Fruit fly (Drosophila melanogaster) whole organism, embryonic: Measurements from ENCODE around the gene CG8564.

Source experiments
- CG1024 ChIP-seq: fragments of 200-800 bp; sonication (Bioruptor generic); IDR thresholded peaks from 2 replicates; pipeline ENCODE4 v1.3.6; 2022; ENCODE audit warnings: missing biosample characterization, missing genetic modification characterization
- CG10462 ChIP-seq: fragments of 200-800 bp; sonication (Bioruptor generic); optimal IDR thresholded peaks from 2 replicates; lab custom pipeline; 2016; ENCODE audit warnings: missing biosample characterization, missing genetic modification characterization
- CG11456 ChIP-seq: fragments of 200-800 bp; sonication (Bioruptor generic); IDR thresholded peaks from 3 replicates; pipeline ENCODE4 v1.3.6; 2022; ENCODE audit warnings: missing biosample characterization, missing genetic modification characterization
- CG11504 ChIP-seq: fragments of 200-800 bp; sonication (Bioruptor generic); optimal IDR thresholded peaks from 3 replicates; lab custom pipeline; 2019; ENCODE audit warnings: missing biosample characterization, mild to moderate bottlenecking, missing genetic modification characterization, moderate library complexity
- CG11560 ChIP-seq: fragments of 200-800 bp; sonication (Bioruptor generic); IDR thresholded peaks from 3 replicates; pipeline ENCODE4 v1.3.6; 2022; ENCODE audit warnings: missing biosample characterization, missing genetic modification characterization
- CG11695 ChIP-seq: fragments of 200-800 bp; sonication (Bioruptor generic); IDR thresholded peaks from 3 replicates; pipeline ENCODE4 v1.3.6; 2022; ENCODE audit warnings: missing biosample characterization, missing genetic modification characterization
- CG12071 ChIP-seq: fragments of 200-800 bp; sonication (Bioruptor generic); optimal IDR thresholded peaks from 3 replicates; lab custom pipeline; 2018; ENCODE audit warnings: missing biosample characterization, mild to moderate bottlenecking, missing genetic modification characterization
- CG14014 ChIP-seq: fragments of 200-800 bp; sonication (Bioruptor generic); IDR thresholded peaks from 2 replicates; pipeline ENCODE4 v1.3.6; 2022; ENCODE audit warnings: missing biosample characterization, missing genetic modification characterization
- CG14441 ChIP-seq: fragments of 200-800 bp; sonication (Bioruptor generic); IDR thresholded peaks from 2 replicates; pipeline ENCODE4 v1.3.6; 2022; ENCODE audit warnings: missing biosample characterization, missing genetic modification characterization
- CG15011 ChIP-seq: fragments of 200-800 bp; sonication (Bioruptor generic); optimal IDR thresholded peaks from 3 replicates; lab custom pipeline; 2018; ENCODE audit warnings: missing biosample characterization, mild to moderate bottlenecking, missing genetic modification characterization
- CG15514 ChIP-seq: fragments of 200-800 bp; sonication (Bioruptor generic); optimal IDR thresholded peaks from 3 replicates; lab custom pipeline; 2017; ENCODE audit warnings: missing biosample characterization, missing genetic modification characterization, mild to moderate bottlenecking, moderate library complexity, missing genetic modification reagents
- CG1603 ChIP-seq: fragments of 200-800 bp; sonication (Bioruptor generic); optimal IDR thresholded peaks from 2 replicates; lab custom pipeline; 2019; ENCODE audit warnings: missing biosample characterization, mild to moderate bottlenecking, missing genetic modification characterization, moderate library complexity
- CG17612 ChIP-seq: fragments of 200-800 bp; sonication (Bioruptor generic); IDR thresholded peaks from 2 replicates; pipeline ENCODE4 v1.3.6; 2022; ENCODE audit warnings: missing biosample characterization, missing genetic modification characterization
- CG17802 ChIP-seq: fragments of 200-800 bp; sonication (Bioruptor generic); optimal IDR thresholded peaks from 2 replicates; lab custom pipeline; 2018; ENCODE audit warnings: missing biosample characterization, mild to moderate bottlenecking, missing genetic modification characterization, moderate library complexity
- CG1832 ChIP-seq: fragments of 200-800 bp; sonication (Bioruptor generic); optimal IDR thresholded peaks from 2 replicates; lab custom pipeline; 2017; ENCODE audit warnings: missing biosample characterization, mild to moderate bottlenecking, missing genetic modification characterization, inconsistent platforms
- CG18476 ChIP-seq: fragments of 200-800 bp; sonication (Bioruptor generic); optimal IDR thresholded peaks from 2 replicates; lab custom pipeline; 2016; ENCODE audit warnings: missing biosample characterization, mild to moderate bottlenecking, missing genetic modification characterization
- CG2199 ChIP-seq: fragments of 200-800 bp; sonication (Bioruptor generic); IDR thresholded peaks from 3 replicates; pipeline ENCODE4 v1.3.6; 2022; ENCODE audit warnings: missing biosample characterization, missing genetic modification characterization
- CG2889 ChIP-seq: fragments of 200-800 bp; sonication (Bioruptor generic); IDR thresholded peaks from 3 replicates; pipeline ENCODE4 v1.3.6; 2022; ENCODE audit warnings: missing biosample characterization, missing genetic modification characterization
- CG3281 ChIP-seq: fragments of 200-800 bp; sonication (Bioruptor generic); optimal IDR thresholded peaks from 3 replicates; lab custom pipeline; 2017; ENCODE audit warnings: missing biosample characterization, mild to moderate bottlenecking, missing genetic modification characterization
- CG34376 ChIP-seq: fragments of 200-800 bp; sonication (Bioruptor generic); optimal IDR thresholded peaks from 2 replicates; lab custom pipeline; 2018; ENCODE audit warnings: missing biosample characterization, mild to moderate bottlenecking, missing genetic modification characterization
- CG4328 ChIP-seq: fragments of 200-800 bp; sonication (Bioruptor generic); optimal IDR thresholded peaks from 3 replicates; lab custom pipeline; 2017; ENCODE audit warnings: missing biosample characterization, missing genetic modification reagents, missing genetic modification characterization
- CG6854 ChIP-seq: fragments of 200-800 bp; sonication (Bioruptor generic); optimal IDR thresholded peaks from 3 replicates; lab custom pipeline; 2017; ENCODE audit warnings: missing biosample characterization, mild to moderate bottlenecking, missing genetic modification characterization
- CG8924 ChIP-seq: fragments of 200-800 bp; optimal IDR thresholded peaks from 3 replicates; lab custom pipeline; 2019; ENCODE audit warnings: missing biosample characterization, mild to moderate bottlenecking, missing genetic modification characterization, moderate library complexity
- D19B ChIP-seq: fragments of 200-800 bp; sonication (Bioruptor generic); optimal IDR thresholded peaks from 2 replicates; lab custom pipeline; 2017; ENCODE audit warnings: missing biosample characterization, mild to moderate bottlenecking, missing genetic modification characterization
- Dad ChIP-seq: fragments of 200-800 bp; sonication (Bioruptor generic); optimal IDR thresholded peaks from 3 replicates; lab custom pipeline; 2016; ENCODE audit warnings: missing biosample characterization, missing genetic modification characterization
- Doc3 ChIP-seq: fragments of 200-800 bp; sonication (Bioruptor generic); IDR thresholded peaks from 3 replicates; pipeline ENCODE4 v1.3.6; 2022; ENCODE audit warnings: missing biosample characterization, missing genetic modification characterization; ENCODE audit not compliant: partially characterized antibody
- Dref ChIP-seq: fragments of 200-800 bp; sonication (Bioruptor generic); IDR thresholded peaks from 2 replicates; pipeline ENCODE4 v1.3.6; 2022; ENCODE audit warnings: missing biosample characterization, missing genetic modification characterization
- HLH4C ChIP-seq: fragments of 200-800 bp; sonication (Bioruptor generic); IDR thresholded peaks from 3 replicates; pipeline ENCODE4 v1.3.6; 2022; ENCODE audit warnings: missing biosample characterization, missing genetic modification characterization; ENCODE audit not compliant: partially characterized antibody
- HmgZ ChIP-seq: fragments of 200-800 bp; sonication (Bioruptor generic); optimal IDR thresholded peaks from 2 replicates; lab custom pipeline; 2018; ENCODE audit warnings: missing biosample characterization, mild to moderate bottlenecking, missing genetic modification characterization
- Hr3 ChIP-seq: fragments of 200-800 bp; sonication (Bioruptor generic); optimal IDR thresholded peaks from 3 replicates; lab custom pipeline; 2016; ENCODE audit warnings: missing biosample characterization, missing genetic modification characterization
- Nf-YA ChIP-seq: fragments of 200-800 bp; sonication (Bioruptor generic); IDR thresholded peaks from 2 replicates; pipeline ENCODE4 v1.3.6; 2022; ENCODE audit warnings: missing biosample characterization, missing genetic modification characterization
- chn ChIP-seq: fragments of 200-800 bp; sonication (Bioruptor generic); optimal IDR thresholded peaks from 2 replicates; lab custom pipeline; 2016; ENCODE audit warnings: missing biosample characterization, missing genetic modification characterization
- cwo ChIP-seq: fragments of 200-800 bp; sonication (Bioruptor generic); optimal IDR thresholded peaks from 3 replicates; lab custom pipeline; 2017; ENCODE audit warnings: missing biosample characterization, missing genetic modification characterization, mild to moderate bottlenecking, moderate library complexity, missing genetic modification reagents
- ftz-f1 ChIP-seq: fragments of 200-800 bp; sonication (Bioruptor generic); optimal IDR thresholded peaks from 2 replicates; lab custom pipeline; 2016; ENCODE audit warnings: missing biosample characterization, missing genetic modification characterization
- gce ChIP-seq: fragments of 200-800 bp; sonication (Bioruptor generic); IDR thresholded peaks from 3 replicates; pipeline ENCODE4 v1.3.6; 2022; ENCODE audit warnings: missing biosample characterization, missing genetic modification characterization
- her ChIP-seq: fragments of 200-800 bp; sonication (Bioruptor generic); optimal IDR thresholded peaks from 2 replicates; lab custom pipeline; 2016; ENCODE audit warnings: missing biosample characterization, missing genetic modification characterization
- hth ChIP-seq: fragments of >200 bp; optimal IDR thresholded peaks from 2 replicates; lab custom pipeline; 2017; ENCODE audit warnings: inconsistent platforms
- insv ChIP-seq, 2 experiments: fragments of 200-800 bp; sonication (Bioruptor generic); optimal IDR thresholded peaks; 3 replicates each; lab custom pipeline; 2016 to 2018; ENCODE audit warnings: missing biosample characterization in 2 of 2, missing genetic modification characterization in 2 of 2
- inv ChIP-seq: fragments of 200-800 bp; sonication (Bioruptor generic); IDR thresholded peaks from 2 replicates; pipeline ENCODE4 v1.3.6; 2022; ENCODE audit warnings: missing biosample characterization, missing genetic modification characterization; ENCODE audit not compliant: partially characterized antibody
- lab ChIP-seq: fragments of 200-800 bp; sonication (Bioruptor generic); optimal IDR thresholded peaks from 3 replicates; lab custom pipeline; 2017; ENCODE audit warnings: missing biosample characterization, missing genetic modification characterization, mild to moderate bottlenecking, moderate library complexity, missing genetic modification reagents
- lov ChIP-seq, 2 experiments: fragments of 200-800 bp in 1 of 2; fragments of >200 bp in 1 of 2; sonication (Bioruptor generic) in 1 of 2; IDR thresholded peaks in 1 of 2; optimal IDR thresholded peaks in 1 of 2; 2 replicates in 1 of 2; 3 replicates in 1 of 2; pipeline versions ENCODE4 v1.3.6 to Lab custom; 2017 to 2022; ENCODE audit warnings: missing biosample characterization in 1 of 2, missing genetic modification characterization in 1 of 2
- nerfin-1 ChIP-seq: fragments of 200-800 bp; sonication (Bioruptor generic); optimal IDR thresholded peaks from 3 replicates; lab custom pipeline; 2019; ENCODE audit warnings: missing biosample characterization, mild to moderate bottlenecking, missing genetic modification characterization, moderate library complexity
- pan ChIP-seq, 4 experiments: fragments of >200 bp in 3 of 4; fragments of 200-800 bp in 1 of 4; sonication (Bioruptor generic) in 1 of 4; optimal IDR thresholded peaks in 3 of 4; IDR thresholded peaks in 1 of 4; 2 replicates each; pipeline versions ENCODE4 v1.3.6 to Lab custom; 2017 to 2022; ENCODE audit warnings: missing biosample characterization in 2 of 4, missing genetic modification characterization in 2 of 4, mixed read lengths in 1 of 4
- phol ChIP-seq: fragments of 200-800 bp; sonication (Bioruptor generic); optimal IDR thresholded peaks from 3 replicates; lab custom pipeline; 2018; ENCODE audit warnings: missing biosample characterization, mild to moderate bottlenecking, missing genetic modification characterization, moderate library complexity
- prd ChIP-seq, 3 experiments: fragments of >200 bp in 2 of 3; fragments of 200-800 bp in 1 of 3; sonication (Bioruptor generic) in 1 of 3; optimal IDR thresholded peaks in 2 of 3; IDR thresholded peaks in 1 of 3; 2 replicates in 2 of 3; 3 replicates in 1 of 3; pipeline versions ENCODE4 v1.3.6 to Lab custom; 2017 to 2022; ENCODE audit warnings: missing biosample characterization in 1 of 3, missing genetic modification characterization in 1 of 3
- pum ChIP-seq: fragments of 200-800 bp; sonication (Bioruptor generic); optimal IDR thresholded peaks from 2 replicates; lab custom pipeline; 2016; ENCODE audit warnings: missing biosample characterization, missing genetic modification characterization
- rib ChIP-seq: fragments of 200-800 bp; sonication (Bioruptor generic); IDR thresholded peaks from 2 replicates; pipeline ENCODE4 v1.3.6; 2022; ENCODE audit warnings: missing biosample characterization, missing genetic modification characterization
- so ChIP-seq: fragments of 200-800 bp; sonication (Bioruptor generic); IDR thresholded peaks from 3 replicates; pipeline ENCODE4 v1.3.6; 2022; ENCODE audit warnings: missing biosample characterization, missing genetic modification characterization
- stwl ChIP-seq: fragments of 200-800 bp; sonication (Bioruptor generic); optimal IDR thresholded peaks from 3 replicates; lab custom pipeline; 2018; ENCODE audit warnings: missing biosample characterization, mild to moderate bottlenecking, missing genetic modification characterization, moderate library complexity

CG8564 gene

DNA sequence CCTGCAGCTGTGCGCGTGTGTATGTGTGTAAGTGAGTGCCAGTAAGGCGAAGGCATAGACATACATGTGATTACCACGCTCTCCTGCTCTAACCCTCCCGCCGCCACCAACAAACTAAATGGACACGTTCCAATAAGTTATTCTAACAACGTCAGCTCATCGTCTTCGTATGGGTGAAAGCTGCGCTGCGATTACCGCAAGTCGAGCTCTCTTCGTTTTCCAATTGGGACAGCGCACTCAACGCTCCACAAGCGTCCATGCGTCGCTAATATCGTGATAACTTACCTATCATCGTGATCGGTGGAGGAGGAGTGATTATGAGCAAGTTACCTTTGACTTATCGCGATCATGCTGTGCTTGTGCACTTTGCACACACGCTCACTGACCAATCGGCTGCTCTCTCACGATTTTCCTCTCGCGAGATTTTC, 26.6 kb downstream of the CG8564 start:
- TF ChIP-seq insv (GFP tag; optimal IDR thresholded peaks at IDR 0.05; lab: Kevin White, UChicago) = peak in 1 of 2 experiments; percentile 75
- TF ChIP-seq HmgZ (tag; lab: Kevin White, UChicago) = no peak
- TF ChIP-seq CG3281 (GFP tag; lab: Kevin White, UChicago) = no peak
- TF ChIP-seq CG17612 = no peak
- peak; percentile 69 for TF ChIP-seq CG34376 (GFP tag; lab: Kevin White, UChicago)
- TF ChIP-seq so (GFP tag; lab: Robert Waterston, UW) = no peak
- TF ChIP-seq CG1024 (GFP tag; lab: Robert Waterston, UW) = peak; percentile 46; the same call in 1 of the 2 replicates
- no peak for TF ChIP-seq CG15514
- TF ChIP-seq pum (GFP tag; lab: Kevin White, UChicago) = no peak
- no peak for TF ChIP-seq stwl (tag; lab: Kevin White, UChicago)
- TF ChIP-seq inv (GFP tag; lab: Robert Waterston, UW) = no peak
- no peak for TF ChIP-seq prd (optimal IDR thresholded peaks at IDR 0.05; lab: Kevin White, UChicago)
- TF ChIP-seq prd (GFP tag; IDR thresholded peaks at IDR 0.05; lab: Robert Waterston, UW) = peak; percentile 32; the same call in 1 of the 3 replicates
- no peak for TF ChIP-seq ftz-f1 (GFP tag; lab: Kevin White, UChicago)
- TF ChIP-seq phol (tag; lab: Kevin White, UChicago) = peak; percentile 41
- no peak for TF ChIP-seq CG15011
- TF ChIP-seq CG8924 (tag; lab: Kevin White, UChicago) = no peak
- TF ChIP-seq cwo = peak; percentile 71
- TF ChIP-seq Doc3 = no peak
- peak; percentile 31; the same call in 1 of the 2 replicates for TF ChIP-seq CG14441 (GFP tag; lab: Robert Waterston, UW)
- TF ChIP-seq CG4328 (GFP tag; lab: Kevin White, UChicago) = no peak
- TF ChIP-seq CG11695 (GFP tag; lab: Robert Waterston, UW) = no peak
- TF ChIP-seq CG14014 = no peak
- TF ChIP-seq Dad = peak; percentile 23
- no peak for TF ChIP-seq CG11456
- TF ChIP-seq CG2199 (GFP tag; lab: Robert Waterston, UW) = peak; percentile 83
- no peak for TF ChIP-seq chn (GFP tag; lab: Kevin White, UChicago)
- no peak for TF ChIP-seq CG11560 (tag; lab: Robert Waterston, UW)
- TF ChIP-seq CG17802 = no peak
- TF ChIP-seq Nf-YA (GFP tag; lab: Robert Waterston, UW) = no peak
- TF ChIP-seq rib = 0 out of 2 replicates have a peak, but pooled peaks have one; percentile 16
- no peak for TF ChIP-seq pan (optimal IDR thresholded peaks at IDR 0.05; lab: Kevin White, UChicago)
- peak in 1 of 2 experiments; percentile 56 for TF ChIP-seq pan (GFP tag; optimal IDR thresholded peaks at IDR 0.05 in 1 of 2, IDR thresholded peaks at IDR 0.05 in 1 of 2)
- TF ChIP-seq hth (lab: Kevin White, UChicago) = no peak
- TF ChIP-seq CG18476 (GFP tag; lab: Kevin White, UChicago) = no peak
- peak; percentile 47; the same call in 1 of the 3 replicates for TF ChIP-seq gce
- no peak for TF ChIP-seq Hr3
- peak; percentile 77 for TF ChIP-seq lab (GFP tag; lab: Kevin White, UChicago)
- no peak for TF ChIP-seq her (GFP tag; lab: Kevin White, UChicago)
- no peak for TF ChIP-seq CG2889
- TF ChIP-seq lov (optimal IDR thresholded peaks at IDR 0.05; lab: Kevin White, UChicago) = no peak
- TF ChIP-seq lov (GFP tag; IDR thresholded peaks at IDR 0.05; lab: Robert Waterston, UW) = 0 out of 3 replicates have a peak, but pooled peaks have one; percentile 42
- peak; percentile 53 for TF ChIP-seq nerfin-1 (tag; lab: Kevin White, UChicago)
- TF ChIP-seq CG11504 (tag; lab: Kevin White, UChicago) = peak; percentile 41
- TF ChIP-seq CG10462 = no peak
- no peak for TF ChIP-seq HLH4C (GFP tag; lab: Robert Waterston, UW)
- no peak for TF ChIP-seq D19B (GFP tag; lab: Kevin White, UChicago)
- peak; percentile 2 for TF ChIP-seq CG1603
- TF ChIP-seq CG1832 (GFP tag; lab: Kevin White, UChicago) = peak; percentile 22
- no peak for TF ChIP-seq CG6854 (GFP tag; lab: Kevin White, UChicago)
- TF ChIP-seq CG12071 (GFP tag; lab: Kevin White, UChicago) = peak; percentile 76
- no peak for TF ChIP-seq Dref
